Fruit fly (Drosophila melanogaster) whole organism, embryonic: ENCODE results near the gene Rad9.

Experiments used
- CG14860 ChIP-seq: fragments of 200-800 bp; sonication (Bioruptor generic); IDR thresholded peaks from 3 replicates; pipeline ENCODE4 v1.3.6; 2022; ENCODE audit warnings: missing biosample characterization, missing genetic modification characterization; ENCODE audit not compliant: partially characterized antibody
- CG2875 ChIP-seq: fragments of 200-800 bp; sonication (Bioruptor generic); optimal IDR thresholded peaks from 2 replicates; lab custom pipeline; 2017; ENCODE audit warnings: missing biosample characterization, mild to moderate bottlenecking, missing genetic modification characterization, missing genetic modification reagents
- CG8478 ChIP-seq: fragments of >200 bp; optimal IDR thresholded peaks from 2 replicates; lab custom pipeline; 2018
- D19B ChIP-seq: fragments of 200-800 bp; sonication (Bioruptor generic); optimal IDR thresholded peaks from 2 replicates; lab custom pipeline; 2017; ENCODE audit warnings: missing biosample characterization, mild to moderate bottlenecking, missing genetic modification characterization
- Sox102F ChIP-seq: fragments of 200-800 bp; sonication (Bioruptor generic); optimal IDR thresholded peaks from 2 replicates; lab custom pipeline; 2018; ENCODE audit warnings: missing biosample characterization, mild to moderate bottlenecking, missing genetic modification characterization, moderate library complexity
- bsh ChIP-seq, 2 experiments: fragments of 200-800 bp; sonication (Bioruptor generic); optimal IDR thresholded peaks; 2 replicates each; lab custom pipeline; 2017 to 2018; ENCODE audit warnings: mild to moderate bottlenecking in 2 of 2, missing biosample characterization in 2 of 2, missing genetic modification characterization in 2 of 2, moderate library complexity in 1 of 2
- p53 ChIP-seq: fragments of 200-800 bp; sonication (Bioruptor generic); optimal IDR thresholded peaks from 2 replicates; lab custom pipeline; 2016; ENCODE audit warnings: missing biosample characterization, missing genetic modification characterization
- sqz ChIP-seq: fragments of 200-800 bp; sonication (Bioruptor generic); optimal IDR thresholded peaks from 3 replicates; lab custom pipeline; 2018; ENCODE audit warnings: missing biosample characterization, mild to moderate bottlenecking, missing genetic modification characterization

DNA sequence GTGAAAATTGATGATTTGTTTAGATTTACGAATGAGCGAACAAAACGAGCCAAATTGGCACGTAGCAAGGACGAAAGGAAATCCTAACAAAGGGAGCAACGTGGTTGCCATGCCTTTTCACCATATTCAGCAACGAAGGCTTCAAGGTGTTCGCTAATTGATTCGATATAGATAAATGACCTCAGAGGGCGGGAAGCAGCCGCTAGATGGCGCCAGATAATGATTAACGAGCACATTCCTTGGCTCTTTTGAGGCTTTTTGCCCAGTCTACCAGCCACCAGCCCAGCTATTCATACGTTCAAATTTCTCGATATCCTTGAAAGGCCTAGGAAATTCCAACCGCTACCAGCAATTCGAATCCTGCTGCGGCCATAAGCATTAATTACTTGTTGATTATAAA, 44.1 kb upstream of the Rad9 start:
- TF ChIP-seq CG14860: no peak
- TF ChIP-seq bsh (GFP tag; optimal IDR thresholded peaks at IDR 0.05; lab: Kevin White, UChicago): no peak
- TF ChIP-seq sqz (GFP tag; lab: Kevin White, UChicago): no peak
- TF ChIP-seq D19B: no peak
- no peak for TF ChIP-seq p53 (GFP tag; lab: Kevin White, UChicago)
- no peak for TF ChIP-seq CG8478 (lab: Kevin White, UChicago)
- TF ChIP-seq Sox102F: no peak
- no peak for TF ChIP-seq CG2875 (GFP tag; lab: Kevin White, UChicago)
